Fruit fly (Drosophila melanogaster) whole organism, embryonic: ENCODE data around the gene neur.

Experiments used
- Antp ChIP-seq: fragments of 200-800 bp; sonication (Bioruptor generic); optimal IDR thresholded peaks from 3 replicates; lab custom pipeline; 2016; ENCODE audit warnings: missing biosample characterization, missing genetic modification characterization
- BEAF-32 ChIP-seq: fragments of 200-800 bp; sonication (Bioruptor generic); optimal IDR thresholded peaks from 3 replicates; lab custom pipeline; 2017; ENCODE audit warnings: missing biosample characterization, missing genetic modification characterization, mild to moderate bottlenecking, moderate library complexity, missing genetic modification reagents
- CG10959 ChIP-seq: fragments of 200-800 bp; sonication (Bioruptor generic); IDR thresholded peaks from 2 replicates; pipeline ENCODE4 v1.3.6; 2022; ENCODE audit warnings: missing biosample characterization, missing genetic modification characterization
- CG11696 ChIP-seq: fragments of 200-800 bp; sonication (Bioruptor generic); IDR thresholded peaks from 2 replicates; pipeline ENCODE4 v1.3.6; 2022; ENCODE audit warnings: missing biosample characterization, missing genetic modification characterization
- CG1603 ChIP-seq: fragments of 200-800 bp; sonication (Bioruptor generic); optimal IDR thresholded peaks from 2 replicates; lab custom pipeline; 2019; ENCODE audit warnings: missing biosample characterization, mild to moderate bottlenecking, missing genetic modification characterization, moderate library complexity
- CG16813 ChIP-seq: fragments of 200-800 bp; sonication (Bioruptor generic); IDR thresholded peaks from 3 replicates; pipeline ENCODE4 v1.3.6; 2022; ENCODE audit warnings: missing biosample characterization, missing genetic modification characterization; ENCODE audit not compliant: partially characterized antibody
- CG18011 ChIP-seq: fragments of 200-800 bp; sonication (Bioruptor generic); optimal IDR thresholded peaks from 2 replicates; lab custom pipeline; 2017; ENCODE audit warnings: missing biosample characterization, missing genetic modification characterization, mild to moderate bottlenecking, moderate library complexity, missing genotype
- CG4617 ChIP-seq: fragments of 200-800 bp; sonication (Bioruptor generic); optimal IDR thresholded peaks from 3 replicates; lab custom pipeline; 2016; ENCODE audit warnings: missing biosample characterization, missing genetic modification characterization, borderline replicate concordance
- CG7928 ChIP-seq: fragments of 200-800 bp; sonication (Bioruptor generic); optimal IDR thresholded peaks from 2 replicates; lab custom pipeline; 2017; ENCODE audit warnings: missing biosample characterization, mild to moderate bottlenecking, missing genetic modification characterization
- CHES-1-like ChIP-seq: fragments of 200-800 bp; sonication (Bioruptor generic); optimal IDR thresholded peaks from 2 replicates; lab custom pipeline; 2016; ENCODE audit warnings: missing biosample characterization, missing genetic modification characterization
- CrebB ChIP-seq: fragments of 200-800 bp; sonication (Bioruptor generic); optimal IDR thresholded peaks from 3 replicates; lab custom pipeline; 2018; ENCODE audit warnings: missing biosample characterization, mild to moderate bottlenecking, missing genetic modification characterization
- D ChIP-seq, 2 experiments: fragments of 200-800 bp in 1 of 2; fragments of >200 bp in 1 of 2; sonication (Bioruptor generic) in 1 of 2; optimal IDR thresholded peaks; 2 replicates in 1 of 2; 3 replicates in 1 of 2; lab custom pipeline; 2017; ENCODE audit warnings: mild to moderate bottlenecking in 1 of 2, missing biosample characterization in 1 of 2, missing genetic modification characterization in 1 of 2, missing genetic modification reagents in 1 of 2
- D19B ChIP-seq: fragments of 200-800 bp; sonication (Bioruptor generic); optimal IDR thresholded peaks from 2 replicates; lab custom pipeline; 2017; ENCODE audit warnings: missing biosample characterization, mild to moderate bottlenecking, missing genetic modification characterization
- Deaf1 ChIP-seq: fragments of 200-800 bp; optimal IDR thresholded peaks from 3 replicates; lab custom pipeline; 2019; ENCODE audit warnings: missing biosample characterization, mild to moderate bottlenecking, missing genetic modification characterization, moderate library complexity
- Dip2 ChIP-seq: fragments of 200-800 bp; sonication (Bioruptor generic); IDR thresholded peaks from 2 replicates; pipeline ENCODE4 v1.3.6; 2022; ENCODE audit warnings: missing biosample characterization, missing genetic modification characterization
- Dip3 ChIP-seq: fragments of 200-800 bp; sonication (Bioruptor generic); optimal IDR thresholded peaks from 3 replicates; lab custom pipeline; 2016; ENCODE audit warnings: missing biosample characterization, missing genetic modification characterization
- Fer1 ChIP-seq: fragments of 200-800 bp; sonication (Bioruptor generic); optimal IDR thresholded peaks from 2 replicates; lab custom pipeline; 2017; ENCODE audit warnings: missing biosample characterization, mild to moderate bottlenecking, missing genetic modification characterization
- Gug ChIP-seq: fragments of 200-800 bp; sonication (Bioruptor generic); IDR thresholded peaks from 4 replicates; pipeline ENCODE4 v1.3.6; 2022; ENCODE audit warnings: missing biosample characterization, missing genetic modification characterization
- H15 ChIP-seq: fragments of 200-800 bp; sonication (Bioruptor generic); IDR thresholded peaks from 3 replicates; pipeline ENCODE4 v1.3.6; 2022; ENCODE audit warnings: missing biosample characterization, missing genetic modification characterization
- Hr39 ChIP-seq: fragments of >200 bp; optimal IDR thresholded peaks from 2 replicates; lab custom pipeline; 2017
- Lhr ChIP-seq: fragments of 200-800 bp; sonication (Bioruptor generic); optimal IDR thresholded peaks from 3 replicates; lab custom pipeline; 2017; ENCODE audit warnings: mild to moderate bottlenecking, missing biosample characterization, missing genetic modification reagents, missing genetic modification characterization
- Pdp1 ChIP-seq, 2 experiments: fragments of 200-800 bp; sonication (Bioruptor generic); optimal IDR thresholded peaks; 3 replicates each; lab custom pipeline; 2016; ENCODE audit warnings: missing biosample characterization in 2 of 2, missing genetic modification characterization in 2 of 2, mild to moderate bottlenecking in 1 of 2, moderate library complexity in 1 of 2
- Scr ChIP-seq: fragments of 200-800 bp; sonication (Bioruptor generic); IDR thresholded peaks from 2 replicates; pipeline ENCODE4 v1.3.6; 2022; ENCODE audit warnings: missing biosample characterization, missing genetic modification characterization; ENCODE audit not compliant: partially characterized antibody
- Sry-β ChIP-seq: fragments of 200-800 bp; sonication (Bioruptor generic); optimal IDR thresholded peaks from 2 replicates; lab custom pipeline; 2018; ENCODE audit warnings: missing biosample characterization, mild to moderate bottlenecking, missing genetic modification characterization, moderate library complexity
- Stat92E ChIP-seq, 3 experiments: fragments of >200 bp in 2 of 3; fragments of 200-800 bp in 1 of 3; sonication (Bioruptor generic) in 1 of 3; optimal IDR thresholded peaks; 2 replicates each; lab custom pipeline; 2017 to 2019; ENCODE audit warnings: missing biosample characterization in 3 of 3, missing genetic modification characterization in 3 of 3, mild to moderate bottlenecking in 1 of 3, moderate library complexity in 1 of 3
- Trl ChIP-seq, 3 experiments: fragments of >200 bp in 2 of 3; fragments of 200-800 bp in 1 of 3; sonication (Bioruptor generic) in 1 of 3; optimal IDR thresholded peaks; 2 replicates in 1 of 3; 3 replicates in 2 of 3; lab custom pipeline; 2016 to 2017; ENCODE audit warnings: missing biosample characterization in 1 of 3, missing genetic modification characterization in 1 of 3
- Vsx1 ChIP-seq: fragments of 200-800 bp; sonication (Bioruptor generic); optimal IDR thresholded peaks from 2 replicates; lab custom pipeline; 2017; ENCODE audit warnings: missing biosample characterization, mild to moderate bottlenecking, missing genetic modification characterization, missing genetic modification reagents
- YL-1 ChIP-seq: fragments of 200-800 bp; sonication (Bioruptor generic); optimal IDR thresholded peaks from 3 replicates; lab custom pipeline; 2017; ENCODE audit warnings: missing biosample characterization, mild to moderate bottlenecking, missing genetic modification characterization
- chm ChIP-seq: fragments of 200-800 bp; sonication (Bioruptor generic); IDR thresholded peaks from 2 replicates; pipeline ENCODE4 v1.3.6; 2022; ENCODE audit warnings: missing biosample characterization, missing genetic modification characterization
- chn ChIP-seq: fragments of 200-800 bp; sonication (Bioruptor generic); optimal IDR thresholded peaks from 2 replicates; lab custom pipeline; 2016; ENCODE audit warnings: missing biosample characterization, missing genetic modification characterization
- crol ChIP-seq: fragments of 200-800 bp; sonication (Bioruptor generic); IDR thresholded peaks from 2 replicates; pipeline ENCODE4 v1.3.6; 2022; ENCODE audit warnings: missing biosample characterization, missing genetic modification characterization
- crp ChIP-seq, 2 experiments: fragments of 200-800 bp; sonication (Bioruptor generic); optimal IDR thresholded peaks; 2 replicates in 1 of 2; 3 replicates in 1 of 2; lab custom pipeline; 2017; ENCODE audit warnings: missing biosample characterization in 2 of 2, missing genetic modification characterization in 2 of 2, mild to moderate bottlenecking in 1 of 2, moderate library complexity in 1 of 2
- dmrt99B ChIP-seq: fragments of 200-800 bp; sonication (Bioruptor generic); optimal IDR thresholded peaks from 2 replicates; lab custom pipeline; 2018; ENCODE audit warnings: missing biosample characterization, mild to moderate bottlenecking, missing genetic modification characterization, moderate library complexity
- en ChIP-seq: fragments of 200-800 bp; sonication (Bioruptor generic); optimal IDR thresholded peaks from 2 replicates; lab custom pipeline; 2016; ENCODE audit warnings: missing biosample characterization, missing genetic modification characterization
- eyg ChIP-seq: fragments of 200-800 bp; sonication (Bioruptor generic); optimal IDR thresholded peaks from 3 replicates; lab custom pipeline; 2016; ENCODE audit warnings: missing biosample characterization, missing genetic modification characterization
- gsb-n ChIP-seq: fragments of 200-800 bp; sonication (Bioruptor generic); optimal IDR thresholded peaks from 3 replicates; lab custom pipeline; 2018; ENCODE audit warnings: missing biosample characterization, mild to moderate bottlenecking, missing genetic modification characterization
- lilli ChIP-seq: fragments of 200-800 bp; sonication (Bioruptor generic); optimal IDR thresholded peaks from 3 replicates; lab custom pipeline; 2016; ENCODE audit warnings: missing biosample characterization, missing genetic modification characterization
- lmd ChIP-seq: fragments of 200-800 bp; sonication (Bioruptor generic); IDR thresholded peaks from 2 replicates; pipeline ENCODE4 v1.3.6; 2022; ENCODE audit warnings: missing biosample characterization, missing genetic modification characterization
- onecut ChIP-seq: fragments of 200-800 bp; sonication (Bioruptor generic); IDR thresholded peaks from 2 replicates; pipeline ENCODE4 v1.3.6; 2022; ENCODE audit warnings: missing biosample characterization, missing genetic modification characterization
- sna ChIP-seq: fragments of 200-800 bp; sonication (Bioruptor generic); IDR thresholded peaks from 2 replicates; pipeline ENCODE4 v1.3.6; 2022; ENCODE audit warnings: missing biosample characterization, missing genetic modification characterization; ENCODE audit not compliant: partially characterized antibody
- unpg ChIP-seq: fragments of 200-800 bp; sonication (Bioruptor generic); optimal IDR thresholded peaks from 3 replicates; lab custom pipeline; 2018; ENCODE audit warnings: missing biosample characterization, mild to moderate bottlenecking, missing genetic modification characterization, moderate library complexity
- vvl ChIP-seq: fragments of 200-800 bp; sonication (Bioruptor generic); IDR thresholded peaks from 2 replicates; pipeline ENCODE4 v1.3.6; 2022; ENCODE audit warnings: missing biosample characterization, missing genetic modification characterization
- yki ChIP-seq: fragments of >200 bp; optimal IDR thresholded peaks from 3 replicates; lab custom pipeline; 2018
- z ChIP-seq: fragments of 200-800 bp; sonication (Bioruptor generic); IDR thresholded peaks from 3 replicates; pipeline ENCODE4 v1.3.6; 2022; ENCODE audit warnings: missing biosample characterization, missing genetic modification characterization

Gene neur

DNA sequence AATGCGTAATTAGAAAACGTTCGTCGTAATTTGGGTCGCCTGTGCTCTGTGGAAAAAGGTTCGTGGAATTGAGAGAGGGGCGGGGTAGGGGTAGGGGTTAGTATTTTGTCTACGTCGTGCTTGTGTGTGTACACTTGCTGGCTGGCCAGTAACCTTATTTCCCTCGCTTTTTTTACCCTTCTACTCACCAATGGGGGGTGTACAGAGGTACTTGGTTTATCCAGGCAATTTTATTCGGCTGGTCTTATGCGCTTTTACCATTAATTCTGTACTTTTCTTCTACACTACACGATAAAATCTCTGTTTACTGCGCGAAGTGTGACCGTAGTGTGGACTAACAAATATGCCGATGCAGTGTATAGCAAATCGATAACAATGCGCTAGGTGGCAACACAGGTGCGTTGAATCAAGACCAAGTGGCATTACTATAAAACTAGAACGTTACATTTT lies 19.6 kb downstream of the neur start, which contains the start of gene tgo (continued):
- no peak for TF ChIP-seq crp (GFP tag; optimal IDR thresholded peaks at IDR 0.05; lab: Kevin White, UChicago)
- TF ChIP-seq Gug (GFP tag; lab: Robert Waterston, UW): no peak
- TF ChIP-seq D19B (GFP tag; lab: Kevin White, UChicago): no peak
- no peak for TF ChIP-seq lilli
- TF ChIP-seq z (GFP tag; lab: Robert Waterston, UW): no peak
- TF ChIP-seq vvl (GFP tag; lab: Robert Waterston, UW): no peak; the same call in 1 of the 2 replicates
- peak; percentile 96 for TF ChIP-seq YL-1 (GFP tag; lab: Kevin White, UChicago)
- peak; percentile 69 for TF ChIP-seq Fer1
- TF ChIP-seq Sry-β (GFP tag; lab: Kevin White, UChicago): no peak
- TF ChIP-seq CG16813: peak; percentile 11; the same call in 1 of the 3 replicates
- TF ChIP-seq unpg (GFP tag; lab: Kevin White, UChicago): no peak
- TF ChIP-seq yki: no peak
- TF ChIP-seq Lhr (GFP tag; lab: Kevin White, UChicago): peak; percentile 79
- TF ChIP-seq Vsx1 (GFP tag; lab: Kevin White, UChicago): no peak
- no peak for TF ChIP-seq lmd
- no peak for TF ChIP-seq eyg (GFP tag; lab: Kevin White, UChicago)
- peak; percentile 13 for TF ChIP-seq CrebB (tag; lab: Kevin White, UChicago)
- TF ChIP-seq dmrt99B (tag; lab: Kevin White, UChicago): no peak
- peak; percentile 82 for TF ChIP-seq CG1603 (tag; lab: Kevin White, UChicago)
- TF ChIP-seq CG7928 (GFP tag; lab: Kevin White, UChicago): no peak
- TF ChIP-seq sna (GFP tag; lab: Robert Waterston, UW): 0 out of 2 replicates have a peak, but pooled peaks have one; percentile 23
- peak; percentile 97 for TF ChIP-seq CG4617 (GFP tag; lab: Kevin White, UChicago)
- TF ChIP-seq CHES-1-like (GFP tag; lab: Kevin White, UChicago): peak; percentile 64
- TF ChIP-seq Hr39 (lab: Kevin White, UChicago): no peak
- no peak for TF ChIP-seq Dip3 (GFP tag; lab: Kevin White, UChicago)
- no peak for TF ChIP-seq H15 (GFP tag; lab: Robert Waterston, UW)
- no peak for TF ChIP-seq gsb-n (tag; lab: Kevin White, UChicago)
- peak; percentile 65 for TF ChIP-seq BEAF-32 (GFP tag; lab: Kevin White, UChicago)
- TF ChIP-seq Scr (GFP tag; lab: Robert Waterston, UW): peak; percentile 52
- TF ChIP-seq Trl (optimal IDR thresholded peaks at IDR 0.05; lab: Kevin White, UChicago): no peak
- no peak for TF ChIP-seq Trl (GFP tag; optimal IDR thresholded peaks at IDR 0.05; lab: Kevin White, UChicago)
- peak; percentile 98 for TF ChIP-seq crol (GFP tag; lab: Robert Waterston, UW)
- no peak for TF ChIP-seq chn (GFP tag; lab: Kevin White, UChicago)
- no peak for TF ChIP-seq Antp (GFP tag; lab: Kevin White, UChicago)
- peak; percentile 50 for TF ChIP-seq onecut (GFP tag; lab: Robert Waterston, UW)
- TF ChIP-seq Pdp1 (GFP tag; optimal IDR thresholded peaks at IDR 0.05; lab: Kevin White, UChicago): peak in 1 of 2 experiments; percentile 53
- no peak for TF ChIP-seq CG11696 (GFP tag; lab: Robert Waterston, UW)
- no peak for TF ChIP-seq CG10959 (GFP tag; lab: Robert Waterston, UW)
- no peak for TF ChIP-seq D (optimal IDR thresholded peaks at IDR 0.05; lab: Kevin White, UChicago)
- no peak for TF ChIP-seq D (GFP tag; optimal IDR thresholded peaks at IDR 0.05; lab: Kevin White, UChicago)
- no peak for TF ChIP-seq CG18011 (GFP tag; lab: Kevin White, UChicago)
- no peak for TF ChIP-seq chm (GFP tag; lab: Robert Waterston, UW)
- no peak for TF ChIP-seq Deaf1 (tag; lab: Kevin White, UChicago)
- TF ChIP-seq Dip2 (GFP tag; lab: Robert Waterston, UW): no peak
- TF ChIP-seq en (GFP tag; lab: Kevin White, UChicago): no peak
- peak in 1 of 3 experiments; percentile 42 for TF ChIP-seq Stat92E (GFP tag; optimal IDR thresholded peaks at IDR 0.05; lab: Kevin White, UChicago)
